Fruit fly (Drosophila melanogaster) whole organism, embryonic: Measurements from ENCODE around the gene CG14005.

ENCODE experiments used
- ATbp ChIP-seq: fragments of 200-800 bp; sonication (Bioruptor generic); optimal IDR thresholded peaks from 2 replicates; lab custom pipeline; 2017; ENCODE audit warnings: missing biosample characterization, mild to moderate bottlenecking, missing genetic modification characterization, missing genetic modification reagents
- Atf3 ChIP-seq: fragments of 200-800 bp; sonication (Bioruptor generic); optimal IDR thresholded peaks from 3 replicates; lab custom pipeline; 2016; ENCODE audit warnings: missing biosample characterization, missing genetic modification characterization
- Bdp1 ChIP-seq: fragments of 200-800 bp; sonication (Bioruptor generic); optimal IDR thresholded peaks from 3 replicates; lab custom pipeline; 2016; ENCODE audit warnings: missing biosample characterization, missing genetic modification characterization
- CG13775 ChIP-seq: fragments of 200-800 bp; sonication (Bioruptor generic); optimal IDR thresholded peaks from 3 replicates; lab custom pipeline; 2017; ENCODE audit warnings: missing biosample characterization, mild to moderate bottlenecking, missing genetic modification characterization
- CG14441 ChIP-seq: fragments of 200-800 bp; sonication (Bioruptor generic); IDR thresholded peaks from 2 replicates; pipeline ENCODE4 v1.3.6; 2022; ENCODE audit warnings: missing biosample characterization, missing genetic modification characterization
- CG15479 ChIP-seq: fragments of 200-800 bp; sonication (Bioruptor generic); optimal IDR thresholded peaks from 3 replicates; lab custom pipeline; 2019; ENCODE audit warnings: missing biosample characterization, mild to moderate bottlenecking, missing genetic modification characterization, moderate library complexity
- CG15514 ChIP-seq: fragments of 200-800 bp; sonication (Bioruptor generic); optimal IDR thresholded peaks from 3 replicates; lab custom pipeline; 2017; ENCODE audit warnings: missing biosample characterization, missing genetic modification characterization, mild to moderate bottlenecking, moderate library complexity, missing genetic modification reagents
- CG18764 ChIP-seq: fragments of 200-800 bp; sonication (Bioruptor generic); optimal IDR thresholded peaks from 3 replicates; lab custom pipeline; 2016; ENCODE audit warnings: missing biosample characterization, missing genetic modification characterization
- CG3163 ChIP-seq: fragments of 200-800 bp; sonication (Bioruptor generic); optimal IDR thresholded peaks from 3 replicates; lab custom pipeline; 2016; ENCODE audit warnings: missing biosample characterization, missing genetic modification characterization
- CG32532 ChIP-seq: fragments of 200-800 bp; sonication (Bioruptor generic); IDR thresholded peaks from 2 replicates; pipeline ENCODE4 v1.3.6; 2022; ENCODE audit warnings: missing biosample characterization, missing genetic modification characterization
- CG33213 ChIP-seq: fragments of 200-800 bp; sonication (Bioruptor generic); optimal IDR thresholded peaks from 3 replicates; lab custom pipeline; 2016; ENCODE audit warnings: missing biosample characterization, missing genetic modification characterization
- CG42726 ChIP-seq: fragments of 200-800 bp; sonication (Bioruptor generic); IDR thresholded peaks from 2 replicates; pipeline ENCODE4 v1.3.6; 2022; ENCODE audit warnings: missing biosample characterization, missing genetic modification characterization; ENCODE audit not compliant: partially characterized antibody
- CG43689 ChIP-seq: fragments of 200-800 bp; sonication (Bioruptor generic); IDR thresholded peaks from 2 replicates; pipeline ENCODE4 v1.3.6; 2022; ENCODE audit warnings: missing biosample characterization, missing genetic modification characterization
- CG4424 ChIP-seq: fragments of 200-800 bp; sonication (Bioruptor generic); optimal IDR thresholded peaks from 3 replicates; lab custom pipeline; 2016; ENCODE audit warnings: missing biosample characterization, missing genetic modification characterization
- CG6791 ChIP-seq: fragments of 200-800 bp; sonication (Bioruptor generic); IDR thresholded peaks from 3 replicates; pipeline ENCODE4 v1.3.6; 2022; ENCODE audit warnings: missing biosample characterization, missing genetic modification characterization; ENCODE audit not compliant: partially characterized antibody
- D19A ChIP-seq: fragments of 200-800 bp; optimal IDR thresholded peaks from 3 replicates; lab custom pipeline; 2019; ENCODE audit warnings: missing biosample characterization, mild to moderate bottlenecking, missing genetic modification characterization, moderate library complexity
- Dp ChIP-seq: fragments of 200-800 bp; sonication (Bioruptor generic); optimal IDR thresholded peaks from 2 replicates; lab custom pipeline; 2018; ENCODE audit warnings: missing biosample characterization, mild to moderate bottlenecking, missing genetic modification characterization, moderate library complexity
- Drgx ChIP-seq: fragments of 200-800 bp; sonication (Bioruptor generic); IDR thresholded peaks from 2 replicates; pipeline ENCODE4 v1.3.6; 2022; ENCODE audit warnings: missing biosample characterization, missing genetic modification characterization
- Gsc ChIP-seq: fragments of 200-800 bp; sonication (Bioruptor generic); IDR thresholded peaks from 2 replicates; pipeline ENCODE4 v1.3.6; 2022; ENCODE audit warnings: missing biosample characterization, missing genetic modification characterization
- Hmr ChIP-seq: fragments of 200-800 bp; sonication (Bioruptor generic); optimal IDR thresholded peaks from 3 replicates; lab custom pipeline; 2017; ENCODE audit warnings: mild to moderate bottlenecking, missing biosample characterization, missing genetic modification reagents, missing genetic modification characterization
- Lim3 ChIP-seq: fragments of 200-800 bp; sonication (Bioruptor generic); IDR thresholded peaks from 2 replicates; pipeline ENCODE4 v1.3.6; 2022; ENCODE audit warnings: missing biosample characterization, missing genetic modification characterization
- Lpt ChIP-seq: fragments of >200 bp; optimal IDR thresholded peaks from 2 replicates; lab custom pipeline; 2018; ENCODE audit warnings: missing biosample characterization, missing genetic modification characterization
- Neu2 ChIP-seq: fragments of 200-800 bp; sonication (Bioruptor generic); optimal IDR thresholded peaks from 3 replicates; lab custom pipeline; 2016; ENCODE audit warnings: missing biosample characterization, missing genetic modification characterization, borderline replicate concordance
- Optix ChIP-seq: fragments of 200-800 bp; sonication (Bioruptor generic); IDR thresholded peaks from 3 replicates; pipeline ENCODE4 v1.3.6; 2022; ENCODE audit warnings: missing biosample characterization, missing genetic modification characterization
- Pdp1 ChIP-seq, 2 experiments: fragments of 200-800 bp; sonication (Bioruptor generic); optimal IDR thresholded peaks; 3 replicates each; lab custom pipeline; 2016; ENCODE audit warnings: missing biosample characterization in 2 of 2, missing genetic modification characterization in 2 of 2, mild to moderate bottlenecking in 1 of 2, moderate library complexity in 1 of 2
- Rfx ChIP-seq: fragments of 200-800 bp; sonication (Bioruptor generic); IDR thresholded peaks from 2 replicates; pipeline ENCODE4 v1.3.6; 2022; ENCODE audit warnings: missing biosample characterization, missing genetic modification characterization
- Vsx1 ChIP-seq: fragments of 200-800 bp; sonication (Bioruptor generic); optimal IDR thresholded peaks from 2 replicates; lab custom pipeline; 2017; ENCODE audit warnings: missing biosample characterization, mild to moderate bottlenecking, missing genetic modification characterization, missing genetic modification reagents
- YL-1 ChIP-seq: fragments of 200-800 bp; sonication (Bioruptor generic); optimal IDR thresholded peaks from 3 replicates; lab custom pipeline; 2017; ENCODE audit warnings: missing biosample characterization, mild to moderate bottlenecking, missing genetic modification characterization
- ash1 ChIP-seq: fragments of 200-800 bp; sonication (Bioruptor generic); optimal IDR thresholded peaks from 2 replicates; lab custom pipeline; 2018; ENCODE audit warnings: missing biosample characterization, mild to moderate bottlenecking, missing genetic modification characterization
- az2 ChIP-seq: fragments of 200-800 bp; sonication (Bioruptor generic); optimal IDR thresholded peaks from 3 replicates; lab custom pipeline; 2016; ENCODE audit warnings: missing biosample characterization, missing genetic modification characterization
- bcd ChIP-seq: fragments of 200-800 bp; sonication (Bioruptor generic); optimal IDR thresholded peaks from 2 replicates; lab custom pipeline; 2017; ENCODE audit warnings: missing biosample characterization, mild to moderate bottlenecking, missing genetic modification characterization
- bigmax ChIP-seq: fragments of 200-800 bp; sonication (Bioruptor generic); optimal IDR thresholded peaks from 2 replicates; lab custom pipeline; 2018; ENCODE audit warnings: missing biosample characterization, mild to moderate bottlenecking, missing genetic modification characterization
- cas ChIP-seq: fragments of 200-800 bp; sonication (Bioruptor generic); IDR thresholded peaks from 2 replicates; pipeline ENCODE4 v1.3.6; 2022; ENCODE audit warnings: missing biosample characterization, missing genetic modification characterization
- dmrt11E ChIP-seq: fragments of 200-800 bp; sonication (Bioruptor generic); optimal IDR thresholded peaks from 3 replicates; lab custom pipeline; 2018; ENCODE audit warnings: missing biosample characterization, mild to moderate bottlenecking, missing genetic modification characterization, moderate library complexity
- exex ChIP-seq: fragments of 200-800 bp; sonication (Bioruptor generic); optimal IDR thresholded peaks from 4 replicates; lab custom pipeline; 2018; ENCODE audit warnings: missing biosample characterization, mild to moderate bottlenecking, missing genetic modification characterization, moderate library complexity
- fd3F ChIP-seq: fragments of 200-800 bp; sonication (Bioruptor generic); optimal IDR thresholded peaks from 2 replicates; lab custom pipeline; 2018; ENCODE audit warnings: missing biosample characterization, mild to moderate bottlenecking, missing genetic modification characterization, moderate library complexity
- gce ChIP-seq: fragments of 200-800 bp; sonication (Bioruptor generic); IDR thresholded peaks from 3 replicates; pipeline ENCODE4 v1.3.6; 2022; ENCODE audit warnings: missing biosample characterization, missing genetic modification characterization
- grn ChIP-seq: fragments of 200-800 bp; sonication (Bioruptor generic); optimal IDR thresholded peaks from 3 replicates; lab custom pipeline; 2017; ENCODE audit warnings: missing biosample characterization, missing genetic modification characterization
- knrl ChIP-seq: fragments of 200-800 bp; sonication (Bioruptor generic); IDR thresholded peaks from 3 replicates; pipeline ENCODE4 v1.3.6; 2022; ENCODE audit warnings: missing biosample characterization, missing genetic modification characterization; ENCODE audit not compliant: partially characterized antibody
- mld ChIP-seq: fragments of 200-800 bp; sonication (Bioruptor generic); IDR thresholded peaks from 3 replicates; pipeline ENCODE4 v1.3.6; 2022; ENCODE audit warnings: missing biosample characterization, missing genetic modification characterization; ENCODE audit not compliant: partially characterized antibody
- oc ChIP-seq: fragments of 200-800 bp; sonication (Bioruptor generic); optimal IDR thresholded peaks from 2 replicates; lab custom pipeline; 2018; ENCODE audit warnings: missing biosample characterization, mild to moderate bottlenecking, missing genetic modification characterization, moderate library complexity
- pb ChIP-seq: fragments of 200-800 bp; sonication (Bioruptor generic); optimal IDR thresholded peaks from 3 replicates; lab custom pipeline; 2016; ENCODE audit warnings: missing biosample characterization, missing genetic modification characterization
- pfk ChIP-seq: fragments of 200-800 bp; sonication (Bioruptor generic); optimal IDR thresholded peaks from 2 replicates; lab custom pipeline; 2018; ENCODE audit warnings: missing biosample characterization, mild to moderate bottlenecking, missing genetic modification characterization, moderate library complexity
- pum ChIP-seq: fragments of 200-800 bp; sonication (Bioruptor generic); optimal IDR thresholded peaks from 2 replicates; lab custom pipeline; 2016; ENCODE audit warnings: missing biosample characterization, missing genetic modification characterization
- sna ChIP-seq: fragments of 200-800 bp; sonication (Bioruptor generic); IDR thresholded peaks from 2 replicates; pipeline ENCODE4 v1.3.6; 2022; ENCODE audit warnings: missing biosample characterization, missing genetic modification characterization; ENCODE audit not compliant: partially characterized antibody
- stc ChIP-seq: fragments of 200-800 bp; sonication (Bioruptor generic); IDR thresholded peaks from 2 replicates; pipeline ENCODE4 v1.3.6; 2022; ENCODE audit warnings: missing biosample characterization, missing genetic modification characterization
- zf30C ChIP-seq: fragments of 200-800 bp; sonication (Bioruptor generic); optimal IDR thresholded peaks from 3 replicates; lab custom pipeline; 2018; ENCODE audit warnings: missing biosample characterization, mild to moderate bottlenecking, missing genetic modification characterization

The CG14005 gene

dm6 chr2L:5799435-5800387 is 2.1 kb downstream of the CG14005 start, which contains the start of gene CG9171 (continued):
- TF ChIP-seq CG4424 (GFP tag; lab: Kevin White, UChicago) (peak; percentile 13), CG14441 (GFP tag; lab: Robert Waterston, UW) (0 out of 2 replicates have a peak, but pooled peaks have one; percentile 9), az2 (GFP tag; lab: Kevin White, UChicago) (no peak), pb (GFP tag; lab: Kevin White, UChicago) (peak; percentile 15), knrl (GFP tag; lab: Robert Waterston, UW) (peak; percentile 46; the same call in 1 of the 3 replicates), bigmax (GFP tag; lab: Kevin White, UChicago) (peak; percentile 33), grn (peak; percentile 51), gce (GFP tag; lab: Robert Waterston, UW) (peak; percentile 38; the same call in 1 of the 3 replicates), Vsx1 (GFP tag; lab: Kevin White, UChicago) (peak; percentile 24), bcd (GFP tag; lab: Kevin White, UChicago) (peak; percentile 47), Gsc (GFP tag; lab: Robert Waterston, UW) (no peak), Lpt (GFP tag; lab: Kevin White, UChicago) (no peak), stc (peak; percentile 34), cas (GFP tag; lab: Robert Waterston, UW) (no peak), CG33213 (GFP tag; lab: Kevin White, UChicago) (peak; percentile 73), oc (no peak), dmrt11E (tag; lab: Kevin White, UChicago) (peak; percentile 20), CG43689 (GFP tag; lab: Robert Waterston, UW) (no peak), CG32532 (GFP tag; lab: Robert Waterston, UW) (peak; percentile 28; the same call in 1 of the 2 replicates), Rfx (GFP tag; lab: Robert Waterston, UW) (peak; percentile 68), CG15479 (GFP tag; lab: Kevin White, UChicago) (peak; percentile 57), CG15514 (GFP tag; lab: Kevin White, UChicago) (peak; percentile 91), fd3F (GFP tag; lab: Kevin White, UChicago) (no peak), Drgx (GFP tag; lab: Robert Waterston, UW) (peak; percentile 32; the same call in 1 of the 2 replicates), sna (0 out of 2 replicates have a peak, but pooled peaks have one; percentile 32), Hmr (GFP tag; lab: Kevin White, UChicago) (peak; percentile 90), Lim3 (no peak), D19A (tag; lab: Kevin White, UChicago) (no peak), mld (GFP tag; lab: Robert Waterston, UW) (0 out of 3 replicates have a peak, but pooled peaks have one; percentile 52), CG18764 (no peak), Atf3 (GFP tag; lab: Kevin White, UChicago) (no peak), pfk (GFP tag; lab: Kevin White, UChicago) (peak; percentile 40), Bdp1 (GFP tag; lab: Kevin White, UChicago) (peak; percentile 16), CG3163 (peak; percentile 100), Optix (0 out of 3 replicates have a peak, but pooled peaks have one; percentile 22), CG6791 (peak; percentile 28; the same call in 1 of the 3 replicates), Neu2 (GFP tag; lab: Kevin White, UChicago) (peak; percentile 1), YL-1 (GFP tag; lab: Kevin White, UChicago) (peak; percentile 56), zf30C (GFP tag; lab: Kevin White, UChicago) (peak; percentile 82), Pdp1 (GFP tag; optimal IDR thresholded peaks at IDR 0.05; lab: Kevin White, UChicago) (peak in 1 of 2 experiments; percentile 20), CG42726 (GFP tag; lab: Robert Waterston, UW) (peak; percentile 65), CG13775 (GFP tag; lab: Kevin White, UChicago) (no peak), exex (tag; lab: Kevin White, UChicago) (peak; percentile 4), ash1 (GFP tag; lab: Kevin White, UChicago) (peak; percentile 23), Dp (GFP tag; lab: Kevin White, UChicago) (peak; percentile 59), pum (GFP tag; lab: Kevin White, UChicago) (no peak), ATbp (GFP tag; lab: Kevin White, UChicago) (no peak)
